Fruit fly (Drosophila melanogaster) whole organism, embryonic: ENCODE measurements around the gene Ir75d.

Experiments used
- Ada2b ChIP-seq: fragments of 200-800 bp; sonication (Bioruptor generic); IDR thresholded peaks from 2 replicates; pipeline ENCODE4 v1.3.6; 2022; ENCODE audit warnings: missing biosample characterization, missing genetic modification characterization
- CG10274 ChIP-seq: fragments of 200-800 bp; sonication (Bioruptor generic); optimal IDR thresholded peaks from 3 replicates; lab custom pipeline; 2017; ENCODE audit warnings: missing biosample characterization, mild to moderate bottlenecking, missing genetic modification characterization
- CG10565 ChIP-seq: fragments of 200-800 bp; sonication (Bioruptor generic); optimal IDR thresholded peaks from 3 replicates; lab custom pipeline; 2016; ENCODE audit warnings: missing biosample characterization, mild to moderate bottlenecking, missing genetic modification characterization
- CG10654 ChIP-seq: fragments of 200-800 bp; sonication (Bioruptor generic); optimal IDR thresholded peaks from 2 replicates; lab custom pipeline; 2016; ENCODE audit warnings: missing biosample characterization, missing genetic modification characterization
- CG12391 ChIP-seq: fragments of 200-800 bp; sonication (Bioruptor generic); optimal IDR thresholded peaks from 3 replicates; lab custom pipeline; 2018; ENCODE audit warnings: missing biosample characterization, mild to moderate bottlenecking, missing genetic modification characterization, moderate library complexity
- CG12942 ChIP-seq: fragments of 200-800 bp; sonication (Bioruptor generic); optimal IDR thresholded peaks from 3 replicates; lab custom pipeline; 2016; ENCODE audit warnings: missing biosample characterization, missing genetic modification characterization
- CG13624 ChIP-seq: fragments of 200-800 bp; sonication (Bioruptor generic); optimal IDR thresholded peaks from 2 replicates; lab custom pipeline; 2016; ENCODE audit warnings: missing biosample characterization, missing genetic modification characterization
- CG14710 ChIP-seq: fragments of 200-800 bp; sonication (Bioruptor generic); optimal IDR thresholded peaks from 3 replicates; lab custom pipeline; 2019; ENCODE audit warnings: missing biosample characterization, mild to moderate bottlenecking, missing genetic modification characterization, moderate library complexity
- CG1529 ChIP-seq: fragments of 200-800 bp; sonication (Bioruptor generic); optimal IDR thresholded peaks from 3 replicates; lab custom pipeline; 2018; ENCODE audit warnings: missing biosample characterization, missing genetic modification characterization
- CG15696 ChIP-seq: fragments of 200-800 bp; sonication (Bioruptor generic); optimal IDR thresholded peaks from 2 replicates; lab custom pipeline; 2019; ENCODE audit warnings: missing biosample characterization, mild to moderate bottlenecking, missing genetic modification characterization, moderate library complexity
- CG17328 ChIP-seq: fragments of 200-800 bp; sonication (Bioruptor generic); IDR thresholded peaks from 2 replicates; pipeline ENCODE4 v1.3.6; 2022; ENCODE audit warnings: missing biosample characterization, missing genetic modification characterization
- CG1832 ChIP-seq: fragments of 200-800 bp; sonication (Bioruptor generic); optimal IDR thresholded peaks from 2 replicates; lab custom pipeline; 2017; ENCODE audit warnings: missing biosample characterization, mild to moderate bottlenecking, missing genetic modification characterization, inconsistent platforms
- CG2712 ChIP-seq: fragments of 200-800 bp; optimal IDR thresholded peaks from 3 replicates; lab custom pipeline; 2019; ENCODE audit warnings: missing biosample characterization, mild to moderate bottlenecking, missing genetic modification characterization, moderate library complexity
- CG3163 ChIP-seq: fragments of 200-800 bp; sonication (Bioruptor generic); optimal IDR thresholded peaks from 3 replicates; lab custom pipeline; 2016; ENCODE audit warnings: missing biosample characterization, missing genetic modification characterization
- CG3726 ChIP-seq: fragments of 200-800 bp; sonication (Bioruptor generic); IDR thresholded peaks from 3 replicates; pipeline ENCODE4, ENCODE4 v1.3.6; 2022; ENCODE audit warnings: missing biosample characterization, missing genetic modification characterization
- CG3838 ChIP-seq: fragments of 200-800 bp; sonication (Bioruptor generic); optimal IDR thresholded peaks from 3 replicates; lab custom pipeline; 2016; ENCODE audit warnings: missing biosample characterization, missing genetic modification characterization
- CG3995 ChIP-seq: fragments of 200-800 bp; sonication (Bioruptor generic); optimal IDR thresholded peaks from 3 replicates; lab custom pipeline; 2016; ENCODE audit warnings: missing biosample characterization, missing genetic modification characterization
- CG4854 ChIP-seq: fragments of 200-800 bp; sonication (Bioruptor generic); optimal IDR thresholded peaks from 2 replicates; lab custom pipeline; 2016; ENCODE audit warnings: missing biosample characterization, missing genetic modification characterization, inconsistent platforms
- CG6683 ChIP-seq: fragments of 200-800 bp; sonication (Bioruptor generic); optimal IDR thresholded peaks from 2 replicates; lab custom pipeline; 2017; ENCODE audit warnings: missing biosample characterization, mild to moderate bottlenecking, missing genetic modification characterization, missing genetic modification reagents
- CG7556 ChIP-seq: fragments of 200-800 bp; sonication (Bioruptor generic); optimal IDR thresholded peaks from 2 replicates; lab custom pipeline; 2017; ENCODE audit warnings: missing biosample characterization, mild to moderate bottlenecking, missing genetic modification characterization
- CG8924 ChIP-seq: fragments of 200-800 bp; optimal IDR thresholded peaks from 3 replicates; lab custom pipeline; 2019; ENCODE audit warnings: missing biosample characterization, mild to moderate bottlenecking, missing genetic modification characterization, moderate library complexity
- CG8944 ChIP-seq: fragments of 200-800 bp; sonication (Bioruptor generic); optimal IDR thresholded peaks from 3 replicates; lab custom pipeline; 2016; ENCODE audit warnings: missing biosample characterization, missing genetic modification characterization
- CG9609 ChIP-seq: fragments of 200-800 bp; sonication (Bioruptor generic); optimal IDR thresholded peaks from 3 replicates; lab custom pipeline; 2016; ENCODE audit warnings: missing biosample characterization, missing genetic modification characterization
- CTCF ChIP-seq: fragments of 200-800 bp; sonication (Bioruptor generic); optimal IDR thresholded peaks from 2 replicates; lab custom pipeline; 2017; ENCODE audit warnings: missing biosample characterization, mild to moderate bottlenecking, missing genetic modification characterization, moderate library complexity
- Dbx ChIP-seq: fragments of 200-800 bp; sonication (Bioruptor generic); IDR thresholded peaks from 3 replicates; pipeline ENCODE4 v1.3.6; 2022; ENCODE audit warnings: missing biosample characterization, missing genetic modification characterization
- Dip3 ChIP-seq: fragments of 200-800 bp; sonication (Bioruptor generic); optimal IDR thresholded peaks from 3 replicates; lab custom pipeline; 2016; ENCODE audit warnings: missing biosample characterization, missing genetic modification characterization
- Ets97D ChIP-seq: fragments of 200-800 bp; sonication (Bioruptor generic); optimal IDR thresholded peaks from 3 replicates; lab custom pipeline; 2016; ENCODE audit warnings: missing biosample characterization, missing genetic modification characterization
- H15 ChIP-seq: fragments of 200-800 bp; sonication (Bioruptor generic); IDR thresholded peaks from 3 replicates; pipeline ENCODE4 v1.3.6; 2022; ENCODE audit warnings: missing biosample characterization, missing genetic modification characterization
- HLH3B ChIP-seq: fragments of 200-800 bp; sonication (Bioruptor generic); IDR thresholded peaks from 2 replicates; pipeline ENCODE4 v1.3.6; 2022; ENCODE audit warnings: missing biosample characterization, missing genetic modification characterization
- Hmr ChIP-seq: fragments of 200-800 bp; sonication (Bioruptor generic); optimal IDR thresholded peaks from 3 replicates; lab custom pipeline; 2017; ENCODE audit warnings: mild to moderate bottlenecking, missing biosample characterization, missing genetic modification reagents, missing genetic modification characterization
- Hr51 ChIP-seq, 2 experiments: fragments of 200-800 bp; sonication (Bioruptor generic); optimal IDR thresholded peaks; 2 replicates in 1 of 2; 3 replicates in 1 of 2; lab custom pipeline; 2016 to 2018; ENCODE audit warnings: missing biosample characterization in 2 of 2, missing genetic modification characterization in 2 of 2, mild to moderate bottlenecking in 1 of 2, moderate library complexity in 1 of 2
- Opbp ChIP-seq: fragments of 200-800 bp; sonication (Bioruptor generic); IDR thresholded peaks from 3 replicates; pipeline ENCODE4 v1.3.6; 2022; ENCODE audit warnings: missing biosample characterization, missing genetic modification characterization; ENCODE audit not compliant: partially characterized antibody
- Optix ChIP-seq: fragments of 200-800 bp; sonication (Bioruptor generic); IDR thresholded peaks from 3 replicates; pipeline ENCODE4 v1.3.6; 2022; ENCODE audit warnings: missing biosample characterization, missing genetic modification characterization
- Six4 ChIP-seq: fragments of 200-800 bp; sonication (Bioruptor generic); optimal IDR thresholded peaks from 2 replicates; lab custom pipeline; 2016; ENCODE audit warnings: missing biosample characterization, missing genetic modification characterization
- ara ChIP-seq: fragments of 200-800 bp; sonication (Bioruptor generic); IDR thresholded peaks from 2 replicates; pipeline ENCODE4 v1.3.6; 2022; ENCODE audit warnings: missing biosample characterization, missing genetic modification characterization
- az2 ChIP-seq: fragments of 200-800 bp; sonication (Bioruptor generic); optimal IDR thresholded peaks from 3 replicates; lab custom pipeline; 2016; ENCODE audit warnings: missing biosample characterization, missing genetic modification characterization
- bab2 ChIP-seq: fragments of 200-800 bp; sonication (Bioruptor generic); optimal IDR thresholded peaks from 2 replicates; lab custom pipeline; 2016; ENCODE audit warnings: missing biosample characterization, missing genetic modification characterization
- btn ChIP-seq: fragments of 200-800 bp; sonication (Bioruptor generic); optimal IDR thresholded peaks from 2 replicates; lab custom pipeline; 2016; ENCODE audit warnings: missing biosample characterization, missing genetic modification characterization
- cato ChIP-seq: fragments of 200-800 bp; sonication (Bioruptor generic); optimal IDR thresholded peaks from 2 replicates; lab custom pipeline; 2016; ENCODE audit warnings: missing biosample characterization, missing genetic modification characterization, borderline replicate concordance
- chn ChIP-seq: fragments of 200-800 bp; sonication (Bioruptor generic); optimal IDR thresholded peaks from 2 replicates; lab custom pipeline; 2016; ENCODE audit warnings: missing biosample characterization, missing genetic modification characterization
- fd96Cb ChIP-seq: fragments of 200-800 bp; sonication (Bioruptor generic); optimal IDR thresholded peaks from 2 replicates; lab custom pipeline; 2018; ENCODE audit warnings: missing biosample characterization, mild to moderate bottlenecking, missing genetic modification characterization, moderate library complexity
- grau ChIP-seq: fragments of 200-800 bp; optimal IDR thresholded peaks from 3 replicates; lab custom pipeline; 2019; ENCODE audit warnings: missing biosample characterization, mild to moderate bottlenecking, missing genetic modification characterization, moderate library complexity
- her ChIP-seq: fragments of 200-800 bp; sonication (Bioruptor generic); optimal IDR thresholded peaks from 2 replicates; lab custom pipeline; 2016; ENCODE audit warnings: missing biosample characterization, missing genetic modification characterization
- ind ChIP-seq: fragments of 200-800 bp; sonication (Bioruptor generic); optimal IDR thresholded peaks from 3 replicates; lab custom pipeline; 2016; ENCODE audit warnings: missing biosample characterization, missing genetic modification characterization
- ken ChIP-seq: fragments of 200-800 bp; sonication (Bioruptor generic); IDR thresholded peaks from 3 replicates; pipeline ENCODE4 v1.3.6; 2022; ENCODE audit warnings: missing biosample characterization, missing genetic modification characterization
- kni ChIP-seq: fragments of 200-800 bp; sonication (Bioruptor generic); optimal IDR thresholded peaks from 3 replicates; lab custom pipeline; 2017; ENCODE audit warnings: mild to moderate bottlenecking, missing biosample characterization, missing genetic modification reagents, missing genetic modification characterization
- lbe ChIP-seq: fragments of 200-800 bp; sonication (Bioruptor generic); optimal IDR thresholded peaks from 2 replicates; lab custom pipeline; 2016; ENCODE audit warnings: missing biosample characterization, mild to moderate bottlenecking, missing genetic modification characterization
- lmd ChIP-seq: fragments of 200-800 bp; sonication (Bioruptor generic); IDR thresholded peaks from 2 replicates; pipeline ENCODE4 v1.3.6; 2022; ENCODE audit warnings: missing biosample characterization, missing genetic modification characterization
- onecut ChIP-seq: fragments of 200-800 bp; sonication (Bioruptor generic); IDR thresholded peaks from 2 replicates; pipeline ENCODE4 v1.3.6; 2022; ENCODE audit warnings: missing biosample characterization, missing genetic modification characterization
- sens ChIP-seq: fragments of 200-800 bp; sonication (Bioruptor generic); peaks from one replicate; lab custom pipeline; 2016; ENCODE audit warnings: missing biosample characterization, missing genetic modification characterization
- sisA ChIP-seq: fragments of 200-800 bp; sonication (Bioruptor generic); IDR thresholded peaks from 2 replicates; pipeline ENCODE4 v1.3.6; 2022; ENCODE audit warnings: missing biosample characterization, missing genetic modification characterization
- tap ChIP-seq: fragments of 200-800 bp; optimal IDR thresholded peaks from 3 replicates; lab custom pipeline; 2019; ENCODE audit warnings: missing biosample characterization, mild to moderate bottlenecking, missing genetic modification characterization, moderate library complexity

The Ir75d gene

DNA sequence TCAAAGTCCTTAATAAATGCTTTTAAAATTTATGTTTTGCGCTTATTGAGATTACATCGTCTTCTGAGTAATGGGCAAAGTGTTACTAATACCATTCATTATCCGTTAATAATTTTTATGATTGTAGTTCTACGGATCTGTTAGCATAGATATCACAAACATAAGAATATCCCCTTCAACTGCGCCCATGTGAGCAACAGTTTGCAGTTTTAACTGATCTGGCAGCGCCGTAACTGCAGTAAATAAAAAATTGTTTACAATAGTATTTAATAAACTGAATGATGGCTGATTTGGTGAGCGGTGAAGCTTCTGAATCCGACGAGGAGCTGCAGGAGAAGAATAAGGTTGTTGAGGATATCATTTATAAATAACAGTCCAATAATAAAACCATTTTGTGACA lies 41.0 kb downstream of the Ir75d start, which contains the start of gene Blos3 (continued):
- TF ChIP-seq Opbp (GFP tag; lab: Robert Waterston, UW), result no peak
- TF ChIP-seq Dbx (GFP tag; lab: Robert Waterston, UW), result no peak
- peak; percentile 20 for TF ChIP-seq CG10654 (GFP tag; lab: Kevin White, UChicago)
- TF ChIP-seq CG7556 (GFP tag; lab: Kevin White, UChicago), result peak; percentile 37
- TF ChIP-seq CG14710 (tag; lab: Kevin White, UChicago), result peak; percentile 34
- peak; percentile 65 for TF ChIP-seq lbe (GFP tag; lab: Kevin White, UChicago)
- peak; percentile 62 for TF ChIP-seq az2 (GFP tag; lab: Kevin White, UChicago)
- peak; percentile 21 for TF ChIP-seq Six4 (GFP tag; lab: Kevin White, UChicago)
- TF ChIP-seq grau (tag; lab: Kevin White, UChicago), result peak; percentile 47
- TF ChIP-seq CG12391 (tag; lab: Kevin White, UChicago), result peak; percentile 56
- peak; percentile 54 for TF ChIP-seq CG2712 (tag; lab: Kevin White, UChicago)
- TF ChIP-seq CG10565 (GFP tag; lab: Kevin White, UChicago), result no peak
- TF ChIP-seq CG3838, result peak; percentile 16
- peak; percentile 39 for TF ChIP-seq her
- peak; percentile 62 for TF ChIP-seq CG13624
- TF ChIP-seq CG3995, result peak; percentile 1
- peak in 1 of 2 experiments; percentile 9 for TF ChIP-seq Hr51 (GFP tag; optimal IDR thresholded peaks at IDR 0.05; lab: Kevin White, UChicago)
- TF ChIP-seq btn, result no peak
- peak; percentile 29 for TF ChIP-seq CG8944
- TF ChIP-seq fd96Cb (tag; lab: Kevin White, UChicago), result peak; percentile 36
- peak; percentile 27; the same call in 1 of the 2 replicates for TF ChIP-seq CG17328 (GFP tag; lab: Robert Waterston, UW)
- peak; percentile 35 for TF ChIP-seq HLH3B (GFP tag; lab: Robert Waterston, UW)
- peak; percentile 27 for TF ChIP-seq CG9609 (GFP tag; lab: Kevin White, UChicago)
- TF ChIP-seq Hmr (GFP tag; lab: Kevin White, UChicago), result peak; percentile 52
- TF ChIP-seq Ada2b (GFP tag; lab: Robert Waterston, UW), result peak; percentile 35; the same call in 1 of the 2 replicates
- no peak for TF ChIP-seq onecut
- TF ChIP-seq cato (GFP tag; lab: Kevin White, UChicago), result peak; percentile 2
- TF ChIP-seq sisA (GFP tag; lab: Robert Waterston, UW), result peak; percentile 14; the same call in 1 of the 2 replicates
- TF ChIP-seq chn, result peak; percentile 52
- peak; percentile 52 for TF ChIP-seq CG4854 (GFP tag; lab: Kevin White, UChicago)
- TF ChIP-seq sens, result peak; percentile 92
- TF ChIP-seq H15 (GFP tag; lab: Robert Waterston, UW), result 0 out of 3 replicates have a peak, but pooled peaks have one; percentile 33
- peak; percentile 12 for TF ChIP-seq CG3163
- TF ChIP-seq CG10274 (GFP tag; lab: Kevin White, UChicago), result no peak
- TF ChIP-seq CG1832 (GFP tag; lab: Kevin White, UChicago), result no peak
- TF ChIP-seq CG6683 (GFP tag; lab: Kevin White, UChicago), result no peak
- TF ChIP-seq CG1529 (GFP tag; lab: Kevin White, UChicago), result peak; percentile 73
- no peak for TF ChIP-seq CG3726 (GFP tag; lab: Robert Waterston, UW)
- peak; percentile 14 for TF ChIP-seq Ets97D (GFP tag; lab: Kevin White, UChicago)
- TF ChIP-seq lmd (GFP tag; lab: Robert Waterston, UW), result peak; percentile 36; the same call in 1 of the 2 replicates
- no peak for TF ChIP-seq tap (tag; lab: Kevin White, UChicago)
- peak; percentile 40 for TF ChIP-seq CG15696 (tag; lab: Kevin White, UChicago)
- TF ChIP-seq CG8924, result peak; percentile 58
- peak; percentile 29 for TF ChIP-seq bab2
- peak; percentile 52 for TF ChIP-seq ind (GFP tag; lab: Kevin White, UChicago)
- TF ChIP-seq CTCF (GFP tag; lab: Kevin White, UChicago), result peak; percentile 10
- TF ChIP-seq CG12942 (GFP tag; lab: Kevin White, UChicago), result peak; percentile 22
- TF ChIP-seq kni, result no peak
- peak; percentile 67; the same call in 1 of the 3 replicates for TF ChIP-seq ken (GFP tag; lab: Robert Waterston, UW)
- no peak for TF ChIP-seq ara
- peak; percentile 11 for TF ChIP-seq Dip3
- TF ChIP-seq Optix (GFP tag; lab: Robert Waterston, UW), result no peak; the same call in 2 of the 3 replicates
